Fruit fly (Drosophila melanogaster): ENCODE results near the gene CG3226.

The CG3226 gene

DNA sequence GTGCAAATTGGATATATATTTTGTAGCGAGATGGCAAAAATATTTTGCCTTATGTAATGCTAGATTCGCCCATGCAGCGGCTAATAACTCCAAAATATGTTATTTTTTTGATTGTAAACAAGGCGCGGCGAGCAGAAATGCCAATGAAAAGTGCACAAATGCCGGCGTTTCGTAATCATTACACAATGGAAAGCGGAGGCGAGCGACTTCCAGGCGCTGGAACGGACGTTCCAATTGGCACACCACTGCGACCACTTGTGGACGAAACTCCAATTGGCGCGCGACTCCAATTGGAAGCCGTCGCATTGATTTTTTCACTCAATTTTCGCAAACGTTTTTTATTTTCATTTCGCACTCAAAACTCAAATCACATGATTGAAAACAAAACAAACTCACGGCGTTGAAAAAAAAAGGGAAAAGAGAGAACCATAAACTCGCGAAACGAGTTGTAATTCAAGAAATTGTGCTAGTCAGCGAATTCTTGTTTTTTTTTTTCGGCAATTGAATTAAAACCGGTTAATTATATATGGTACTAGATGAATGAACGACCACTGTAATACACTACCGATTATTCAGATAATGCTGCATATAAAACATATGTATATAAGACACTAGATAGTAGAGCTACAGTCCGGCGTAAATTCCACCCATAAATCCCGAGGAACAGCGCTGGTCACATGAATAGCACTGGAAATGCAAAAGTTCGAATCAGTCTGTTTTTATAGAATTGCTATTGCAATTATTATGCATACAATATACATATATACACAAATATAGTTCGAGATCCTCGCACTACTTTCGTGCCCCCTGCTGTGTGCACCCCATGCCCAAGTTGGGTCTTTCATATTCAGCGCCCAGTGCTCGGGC is 24.8 kb upstream of the CG3226 start, which contains the start of gene ND-ASHI (continued):
- TF ChIP-seq achi (GFP tag; optimal IDR thresholded peaks at IDR 0.05): peak; percentile 95
- peak; percentile 93 for TF ChIP-seq CG4318 (GFP tag; optimal IDR thresholded peaks at IDR 0.05)
- TF ChIP-seq pdm3 (GFP tag; optimal IDR thresholded peaks at IDR 0.05): peak; percentile 98
- peak; percentile 95 for TF ChIP-seq CG7368 (GFP tag; optimal IDR thresholded peaks at IDR 0.05)
- TF ChIP-seq CG1621 (tag; optimal IDR thresholded peaks at IDR 0.05): peak; percentile 98
- TF ChIP-seq Hr39 (GFP tag; optimal IDR thresholded peaks at IDR 0.05): peak; percentile 96
- peak; percentile 96 for TF ChIP-seq CG9139 (GFP tag; optimal IDR thresholded peaks at IDR 0.05)
- TF ChIP-seq vri (GFP tag; optimal IDR thresholded peaks at IDR 0.05): peak; percentile 95
- peak; percentile 96 for TF ChIP-seq spab (GFP tag; optimal IDR thresholded peaks at IDR 0.05)
- TF ChIP-seq CG10631 (GFP tag; optimal IDR thresholded peaks at IDR 0.05): peak; percentile 97
- peak; percentile 97 for TF ChIP-seq CG8119 (GFP tag; IDR thresholded peaks at IDR 0.05)
- TF ChIP-seq CG8319 (GFP tag; optimal IDR thresholded peaks at IDR 0.05): peak; percentile 93
- peak; percentile 97 for TF ChIP-seq topi (GFP tag; optimal IDR thresholded peaks at IDR 0.05)
- TF ChIP-seq Eip78C (GFP tag): peak; percentile 99
- TF ChIP-seq fd85E (GFP tag; optimal IDR thresholded peaks at IDR 0.05): peak; percentile 93
- TF ChIP-seq Sox14 (GFP tag; optimal IDR thresholded peaks at IDR 0.05): peak; percentile 97
- TF ChIP-seq CG32006 (GFP tag; optimal IDR thresholded peaks at IDR 0.05): peak; percentile 97
- peak; percentile 97 for TF ChIP-seq CG34406 (GFP tag; optimal IDR thresholded peaks at IDR 0.05)
- peak; percentile 98 for TF ChIP-seq CG3919 (GFP tag; optimal IDR thresholded peaks at IDR 0.05)
- TF ChIP-seq ss (GFP tag; optimal IDR thresholded peaks at IDR 0.05): peak; percentile 98
- peak; percentile 94 for TF ChIP-seq Sox15 (GFP tag; optimal IDR thresholded peaks at IDR 0.05)
- peak; percentile 85 for TF ChIP-seq Blimp-1 (GFP tag; optimal IDR thresholded peaks at IDR 0.05)
- TF ChIP-seq CG6163 (GFP tag; IDR thresholded peaks at IDR 0.05): peak; percentile 99
- peak; percentile 99 for TF ChIP-seq eg (GFP tag; IDR thresholded peaks at IDR 0.05)
- peak; percentile 97 for TF ChIP-seq CG6276 (GFP tag; optimal IDR thresholded peaks at IDR 0.05)
- TF ChIP-seq acj6 (GFP tag; optimal IDR thresholded peaks at IDR 0.05): peak; percentile 97
- peak; percentile 95 for TF ChIP-seq CG11294 (GFP tag; IDR thresholded peaks at IDR 0.05)
- peak; percentile 95 for TF ChIP-seq CG16779 (tag; optimal IDR thresholded peaks at IDR 0.05)

DNA sequence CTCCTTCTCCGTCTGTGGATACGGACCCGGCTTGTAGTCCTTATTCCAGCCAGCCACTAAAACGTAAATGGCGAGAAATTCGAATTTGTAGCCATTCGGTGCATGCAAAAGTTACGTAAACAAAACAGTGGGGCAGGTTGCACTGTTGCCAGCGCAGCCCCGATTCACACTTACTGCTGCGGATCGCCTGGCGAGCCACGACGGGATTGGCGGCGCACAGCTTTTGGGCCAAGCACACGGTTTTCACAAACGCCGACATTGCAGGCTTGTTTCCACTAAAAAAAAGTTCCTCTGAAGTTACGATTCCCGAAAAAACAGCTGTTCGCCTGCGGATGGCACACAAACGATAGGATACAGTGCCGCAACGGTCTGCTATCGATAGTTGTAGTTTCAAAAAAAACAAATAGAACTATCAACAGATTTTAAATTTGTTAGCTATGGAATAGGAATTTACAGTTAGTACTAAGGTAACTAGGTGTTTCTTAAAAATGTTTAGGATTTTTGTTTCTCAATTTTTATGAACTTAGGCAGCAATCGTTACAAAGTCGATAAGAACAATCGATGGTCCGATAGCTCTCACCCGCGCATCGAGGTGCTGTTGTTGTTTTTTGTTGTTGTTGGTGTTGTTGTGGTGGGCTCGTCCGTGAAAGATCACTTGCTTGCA is 23.9 kb upstream of the CG3226 start, which contains the start of gene Fum1:
Gene Fum1 (plus strand): TSS at position 599 of the 664 bp plus-strand sequence.
- TF ChIP-seq Hr39 (GFP tag; optimal IDR thresholded peaks at IDR 0.05) (no peak), CG3032 (tag; optimal IDR thresholded peaks at IDR 0.05) (peak; percentile 6), Sox14 (GFP tag; optimal IDR thresholded peaks at IDR 0.05) (peak; percentile 14), fd85E (GFP tag; optimal IDR thresholded peaks at IDR 0.05) (no peak), spab (GFP tag; optimal IDR thresholded peaks at IDR 0.05) (no peak), Sox102F (GFP tag; optimal IDR thresholded peaks at IDR 0.05) (no peak), cyc (GFP tag; optimal IDR thresholded peaks at IDR 0.05) (no peak), lz (GFP tag; optimal IDR thresholded peaks at IDR 0.05) (peak; percentile 18), CG31627 (GFP tag; optimal IDR thresholded peaks at IDR 0.05) (peak; percentile 5), ss (GFP tag; optimal IDR thresholded peaks at IDR 0.05) (no peak), CG10669 (GFP tag; optimal IDR thresholded peaks at IDR 0.05) (no peak), CG16779 (tag; optimal IDR thresholded peaks at IDR 0.05) (no peak), Gug (GFP tag; IDR thresholded peaks at IDR 0.05) (no peak), acj6 (GFP tag; optimal IDR thresholded peaks at IDR 0.05) (peak; percentile 12), fkh (GFP tag; optimal IDR thresholded peaks at IDR 0.05) (peak; percentile 28), topi (GFP tag; optimal IDR thresholded peaks at IDR 0.05) (peak; percentile 23), vri (GFP tag; optimal IDR thresholded peaks at IDR 0.05) (peak; percentile 22), esn (GFP tag; optimal IDR thresholded peaks at IDR 0.05) (peak; percentile 38), CG6163 (GFP tag; IDR thresholded peaks at IDR 0.05) (no peak)
